Worm (Caenorhabditis elegans): ENCODE measurements around the gene hoe-1.
A peak's percentile ranks its signal among the peaks of the same experiment; 100 is the strongest.

Gene hoe-1

DNA sequence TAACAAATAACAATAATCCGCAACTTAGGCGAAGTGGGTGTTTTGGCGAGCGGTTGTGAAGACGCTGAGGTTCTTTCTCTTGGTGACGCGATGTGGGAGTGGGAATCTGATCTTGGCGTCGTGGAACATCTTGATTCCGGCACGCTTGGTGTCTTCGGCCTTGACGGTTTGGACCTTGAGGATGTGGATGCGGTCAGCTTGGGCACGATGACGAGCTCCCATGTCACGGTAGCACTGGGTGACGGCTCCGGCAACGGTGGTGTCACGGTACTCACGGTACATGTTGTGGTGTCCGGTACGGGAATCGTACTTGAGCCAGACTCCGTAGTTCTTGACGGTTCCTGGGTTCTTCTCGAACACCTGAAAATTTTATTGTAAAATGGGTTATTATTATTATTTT lies 5.1 kb upstream of the hoe-1 start:
- TF ChIP-seq tbx-7 (tag; optimal IDR thresholded peaks at IDR 0.05) (no peak), unc-42 (tag; optimal IDR thresholded peaks at IDR 0.05) (no peak), F13H6.1 (tag; optimal IDR thresholded peaks at IDR 0.05) (no peak), nhr-11 (tag; optimal IDR thresholded peaks at IDR 0.05) (no peak), hlh-30 (tag; optimal IDR thresholded peaks at IDR 0.05; ENCODE audit: insufficient read depth) (no peak), hlh-13 (GFP tag; optimal IDR thresholded peaks at IDR 0.05) (no peak), nhr-232 (tag; optimal IDR thresholded peaks at IDR 0.05) (no peak), dve-1 (tag; optimal IDR thresholded peaks at IDR 0.05) (no peak), sox-2 (GFP tag; IDR thresholded peaks at IDR 0.05) (no peak), ztf-16 (tag; optimal IDR thresholded peaks at IDR 0.05) (no peak), ceh-48 (tag; optimal IDR thresholded peaks at IDR 0.05) (no peak), ceh-34 (tag; optimal IDR thresholded peaks at IDR 0.05) (no peak), elt-4 (tag; optimal IDR thresholded peaks at IDR 0.05) (no peak), tbx-2 (tag; optimal IDR thresholded peaks at IDR 0.05) (no peak), lim-6 (tag; optimal IDR thresholded peaks at IDR 0.05) (no peak), ama-1 (optimal IDR thresholded peaks at IDR 0.05) (no peak), unc-86 (tag; optimal IDR thresholded peaks at IDR 0.05) (no peak), pha-2 (tag; optimal IDR thresholded peaks at IDR 0.05) (no peak), eyg-1 (tag; optimal IDR thresholded peaks at IDR 0.05) (no peak), hlh-8 (tag; optimal IDR thresholded peaks at IDR 0.05) (no peak)

DNA sequence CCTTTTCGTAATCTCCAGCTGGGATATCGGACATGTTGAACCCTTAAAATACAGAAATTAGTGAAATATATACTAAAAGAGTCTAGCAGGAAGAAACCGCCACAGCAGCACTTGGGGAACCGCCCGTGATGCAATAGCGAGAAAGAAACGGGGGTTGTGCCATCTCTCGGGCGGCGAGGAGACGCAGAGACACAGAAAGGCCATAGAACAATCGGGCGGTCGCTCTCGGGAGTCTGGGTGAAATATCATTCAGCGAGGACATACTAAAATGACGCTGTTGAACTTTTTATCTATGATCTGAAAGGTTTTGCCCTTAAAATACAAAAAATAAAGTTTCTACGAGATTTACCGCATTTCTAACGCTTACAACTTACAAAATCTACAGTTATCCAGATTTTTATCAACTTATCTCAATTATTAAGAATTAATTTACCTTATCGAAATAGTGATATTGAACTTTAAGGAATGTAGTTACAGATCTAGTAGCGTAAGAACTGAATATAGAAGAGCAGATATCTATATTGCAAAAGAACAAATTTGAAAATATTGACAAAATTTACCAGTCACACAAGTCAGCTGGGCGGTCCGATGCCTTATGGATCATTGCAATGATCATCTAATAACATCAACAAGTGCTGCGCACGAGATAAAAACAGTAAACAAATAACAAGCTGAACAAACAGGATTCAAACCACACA lies 4.5 kb upstream of the hoe-1 start, which contains the start of gene cyc-2.1:
Gene cyc-2.1, minus strand, starts transcription at position 605 of the 698 bp plus-strand sequence.
- TF ChIP-seq mec-3 (tag; optimal IDR thresholded peaks at IDR 0.05; ENCODE audit: borderline replicate concordance) = no peak
- peak; percentile 9 for TF ChIP-seq tbx-2 (tag; optimal IDR thresholded peaks at IDR 0.05)
- TF ChIP-seq nfya-1 (tag; optimal IDR thresholded peaks at IDR 0.05) = peak; percentile 62
- TF ChIP-seq ceh-18 (tag; optimal IDR thresholded peaks at IDR 0.05) = peak; percentile 15
- TF ChIP-seq ceh-31 (tag; optimal IDR thresholded peaks at IDR 0.05) = peak; percentile 43
- TF ChIP-seq F13H6.1 (tag; optimal IDR thresholded peaks at IDR 0.05) = no peak
- TF ChIP-seq ceh-34 (tag; optimal IDR thresholded peaks at IDR 0.05) = peak; percentile 37
- TF ChIP-seq fkh-6 (tag; optimal IDR thresholded peaks at IDR 0.05) = no peak
- TF ChIP-seq ref-2 (tag; optimal IDR thresholded peaks at IDR 0.05) = peak; percentile 7
- no peak for TF ChIP-seq madf-2 (tag; optimal IDR thresholded peaks at IDR 0.05)
- TF ChIP-seq pha-2 (tag; optimal IDR thresholded peaks at IDR 0.05) = peak; percentile 28
- peak; percentile 6 for TF ChIP-seq pqm-1 (tag; optimal IDR thresholded peaks at IDR 0.05)
- TF ChIP-seq elt-2 (tag; optimal IDR thresholded peaks at IDR 0.05) = peak; percentile 62
- peak; percentile 22 for TF ChIP-seq unc-55 (GFP tag; optimal IDR thresholded peaks at IDR 0.05)
- TF ChIP-seq nhr-232 (tag; optimal IDR thresholded peaks at IDR 0.05) = no peak
- TF ChIP-seq sox-2 (GFP tag; IDR thresholded peaks at IDR 0.05) = no peak
- TF ChIP-seq sdc-2 (tag; optimal IDR thresholded peaks at IDR 0.05) = peak; percentile 27
- peak; percentile 45 for TF ChIP-seq rnt-1 (tag; optimal IDR thresholded peaks at IDR 0.05)

DNA sequence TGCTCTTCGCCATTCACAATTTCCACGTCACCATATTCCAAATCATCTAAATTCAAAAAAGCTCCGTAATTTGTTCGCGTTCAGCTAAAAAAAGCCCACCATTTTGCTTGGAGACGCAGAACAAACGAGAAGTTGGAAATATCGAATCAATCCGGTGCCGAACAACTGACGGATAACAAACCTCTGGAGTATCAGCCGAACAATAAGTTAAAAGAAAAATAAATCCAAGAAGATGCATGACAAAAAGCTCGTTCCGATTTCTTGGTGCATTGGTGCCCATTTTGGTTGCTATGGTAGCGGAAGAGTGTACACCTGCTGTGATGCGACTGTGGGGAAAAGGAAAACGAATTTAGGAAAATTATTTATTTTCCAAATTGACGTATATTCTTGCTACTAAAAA lies 3.5 kb upstream of the hoe-1 start, which contains the start of gene tctn-1:
Gene tctn-1, minus strand, starts transcription at position 280 of the 400 bp plus-strand sequence.
- no peak for TF ChIP-seq C08G9.2 (tag; optimal IDR thresholded peaks at IDR 0.05)
- TF ChIP-seq lin-11 (tag; optimal IDR thresholded peaks at IDR 0.05) = no peak

DNA sequence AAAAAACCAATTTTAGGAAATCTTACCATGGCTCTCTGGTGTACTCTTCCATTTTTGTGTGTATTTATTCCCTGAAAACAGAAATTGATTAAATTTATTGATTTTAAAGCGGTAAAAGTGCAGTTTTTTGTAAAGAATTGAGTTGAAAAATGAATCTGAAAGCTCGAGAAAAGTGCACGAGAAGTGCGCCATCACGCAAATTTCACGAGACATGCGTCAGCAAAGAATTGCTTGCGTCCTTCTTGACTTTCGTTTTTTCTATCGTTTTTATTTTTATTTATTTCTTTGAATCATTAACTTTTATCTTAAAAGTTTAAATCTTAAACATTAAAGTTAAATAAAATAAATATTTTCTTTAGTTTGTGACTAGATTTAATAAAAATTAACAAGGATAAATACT lies 1.4 kb upstream of the hoe-1 start, which contains the start of gene timm-17B.1:
Gene timm-17B.1, minus strand, starts transcription at position 71 of the 400 bp plus-strand sequence.
- TF ChIP-seq sox-4 (tag; optimal IDR thresholded peaks at IDR 0.05) (peak; percentile 6), nfya-1 (tag; optimal IDR thresholded peaks at IDR 0.05) (peak; percentile 35), ttx-3 (tag; optimal IDR thresholded peaks at IDR 0.05) (peak; percentile 36), elt-2 (tag; optimal IDR thresholded peaks at IDR 0.05) (peak; percentile 42), hlh-6 (tag; optimal IDR thresholded peaks at IDR 0.05) (no peak), fax-1 (tag; optimal IDR thresholded peaks at IDR 0.05) (no peak), syd-9 (tag; optimal IDR thresholded peaks at IDR 0.05) (no peak)
